Fruit fly (Drosophila melanogaster): ENCODE data around the gene CG3868.

CG3868 gene

dm6 chr3L:14410892-14411291 is 8.4 kb upstream of the CG3868 start (continued):
- TF ChIP-seq Nf-YC (tag; optimal IDR thresholded peaks at IDR 0.05) (no peak), CG7839 (tag; optimal IDR thresholded peaks at IDR 0.05) (peak; percentile 42), nau (GFP tag; optimal IDR thresholded peaks at IDR 0.05) (no peak), Hr51 (GFP tag; optimal IDR thresholded peaks at IDR 0.05) (peak in 1 of 2 experiments; percentile 43), HLH54F (GFP tag; optimal IDR thresholded peaks at IDR 0.05) (no peak), NC2β (GFP tag; optimal IDR thresholded peaks at IDR 0.05) (no peak), nmo (GFP tag; optimal IDR thresholded peaks at IDR 0.05) (no peak), sug (tag; optimal IDR thresholded peaks at IDR 0.05) (no peak), Mes4 (GFP tag; optimal IDR thresholded peaks at IDR 0.05) (no peak), ac (GFP tag; optimal IDR thresholded peaks at IDR 0.05) (peak; percentile 25), Usf (GFP tag; optimal IDR thresholded peaks at IDR 0.05) (no peak), CG9876 (GFP tag; optimal IDR thresholded peaks at IDR 0.05) (no peak), CG6791 (GFP tag; IDR thresholded peaks at IDR 0.05; ENCODE audit: partially characterized antibody) (no peak), E2f2 (GFP tag; IDR thresholded peaks at IDR 0.05) (0 out of 2 replicates have a peak, but pooled peaks have one; percentile 8), Max (GFP tag; optimal IDR thresholded peaks at IDR 0.05) (no peak), NfI (GFP tag; optimal IDR thresholded peaks at IDR 0.05) (peak; percentile 41), Sry-β (GFP tag; optimal IDR thresholded peaks at IDR 0.05) (no peak), Oaz (GFP tag; IDR thresholded peaks at IDR 0.05) (no peak), prd (optimal IDR thresholded peaks at IDR 0.05) (no peak), prd (GFP tag; IDR thresholded peaks at IDR 0.05) (peak; percentile 49; the same call in 2 of the 3 replicates), B-H1 (GFP tag; IDR thresholded peaks at IDR 0.05) (no peak; the same call in 2 of the 3 replicates), ab (GFP tag; optimal IDR thresholded peaks at IDR 0.05) (no peak), D19B (GFP tag; optimal IDR thresholded peaks at IDR 0.05) (no peak), Ssrp (tag; optimal IDR thresholded peaks at IDR 0.05) (peak; percentile 29), Chrac-16 (GFP tag; optimal IDR thresholded peaks at IDR 0.05) (no peak), CG7987 (GFP tag; optimal IDR thresholded peaks at IDR 0.05) (no peak), Ravus (GFP tag; IDR thresholded peaks at IDR 0.05) (no peak), CG10267 (tag; optimal IDR thresholded peaks at IDR 0.05) (no peak), CG4424 (GFP tag; optimal IDR thresholded peaks at IDR 0.05) (peak; percentile 31), lbe (GFP tag; optimal IDR thresholded peaks at IDR 0.05) (no peak), Nf-YA (GFP tag; IDR thresholded peaks at IDR 0.05) (no peak), Abd-B (GFP tag; optimal IDR thresholded peaks at IDR 0.05) (no peak), sim (GFP tag; IDR thresholded peaks at IDR 0.05) (no peak), her (GFP tag; optimal IDR thresholded peaks at IDR 0.05) (no peak), CG10565 (GFP tag; optimal IDR thresholded peaks at IDR 0.05) (no peak), Hmr (GFP tag; optimal IDR thresholded peaks at IDR 0.05) (peak; percentile 34), Hey (tag; optimal IDR thresholded peaks at IDR 0.05) (no peak), Atf3 (GFP tag; optimal IDR thresholded peaks at IDR 0.05) (no peak), org-1 (GFP tag; optimal IDR thresholded peaks at IDR 0.05) (no peak), Aef1 (GFP tag; IDR thresholded peaks at IDR 0.05) (no peak), odd (GFP tag; optimal IDR thresholded peaks at IDR 0.05) (no peak), CG12155 (GFP tag; optimal IDR thresholded peaks at IDR 0.05) (no peak), E2f1 (GFP tag; IDR thresholded peaks at IDR 0.05) (no peak), Blimp-1 (GFP tag; optimal IDR thresholded peaks at IDR 0.05) (no peak), NK7.1 (GFP tag; optimal IDR thresholded peaks at IDR 0.05) (no peak), CG3065 (GFP tag; optimal IDR thresholded peaks at IDR 0.05) (no peak), pzg (GFP tag; optimal IDR thresholded peaks at IDR 0.05) (no peak), knrl (GFP tag; IDR thresholded peaks at IDR 0.05; ENCODE audit: partially characterized antibody) (no peak), tin (GFP tag; optimal IDR thresholded peaks at IDR 0.05) (no peak), cas (GFP tag; IDR thresholded peaks at IDR 0.05) (no peak), CG33213 (GFP tag; optimal IDR thresholded peaks at IDR 0.05) (no peak), TFAM (GFP tag; optimal IDR thresholded peaks at IDR 0.05) (no peak)
